Worm (Caenorhabditis elegans): ENCODE measurements around the gene Y70C5A.3.
"Not testable (repeated sequence)": the region's sequence is repeated elsewhere in the genome, so short reads cannot be mapped to it uniquely, and the experiment has no call there.

Y70C5A.3 gene

ce11 chrV:16620874-16621273 is at the start of gene Y70C5A.3:
Gene Y70C5A.3, minus strand, starts transcription at chrV:16620923.
- TF ChIP-seq unc-98 (GFP tag; IDR thresholded peaks at IDR 0.05) (no peak), sox-4 (tag; optimal IDR thresholded peaks at IDR 0.05) (no peak), aly-2 (tag; optimal IDR thresholded peaks at IDR 0.05) (no peak), elt-2 (tag; optimal IDR thresholded peaks at IDR 0.05) (peak; percentile 1), ces-1 (GFP tag; optimal IDR thresholded peaks at IDR 0.05) (no peak), efl-1 (optimal IDR thresholded peaks at IDR 0.05) (no peak), efl-1 (GFP tag; optimal IDR thresholded peaks at IDR 0.05 in 1 of 2) (no peak)

DNA sequence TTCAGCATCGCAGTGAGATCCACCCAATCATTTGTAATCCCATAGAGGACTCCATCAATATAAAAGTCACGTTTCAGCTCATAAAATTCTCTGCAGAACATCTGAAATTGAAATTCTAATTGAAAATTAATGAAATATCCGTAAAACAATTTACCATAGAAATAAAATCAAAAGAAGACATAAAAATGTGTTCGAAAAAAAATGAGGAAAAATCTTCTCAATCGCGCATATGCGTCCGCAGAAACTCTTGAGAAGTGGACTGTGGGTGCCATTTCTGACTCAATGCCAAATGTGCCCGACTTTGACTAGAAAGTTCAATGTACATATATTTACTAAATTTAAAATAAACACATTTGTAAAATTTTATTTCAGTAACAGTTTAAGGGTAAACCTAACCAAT is 47.8 kb upstream of the Y70C5A.3 start, which contains the start of gene F14F8.9:
Gene F14F8.9, minus strand, starts transcription at position 101 of the 400 bp plus-strand sequence.
- TF ChIP-seq nhr-85 (tag) (no peak), nhr-20 (tag; optimal IDR thresholded peaks at IDR 0.05) (no peak), dpl-1 (GFP tag; optimal IDR thresholded peaks at IDR 0.05) (no peak), nhr-90 (tag; optimal IDR thresholded peaks at IDR 0.05; ENCODE audit: poor library complexity) (no peak), lsy-2 (tag; optimal IDR thresholded peaks at IDR 0.05) (no peak), ets-5 (GFP tag; IDR thresholded peaks at IDR 0.05) (no peak), isw-1 (GFP tag; IDR thresholded peaks at IDR 0.05) (no peak), lin-39 (tag; optimal IDR thresholded peaks at IDR 0.05) (no peak), aly-2 (tag; optimal IDR thresholded peaks at IDR 0.05) (no peak), ceh-90 (tag; optimal IDR thresholded peaks at IDR 0.05) (no peak), C04F5.9 (tag; optimal IDR thresholded peaks at IDR 0.05) (no peak), Y116A8C.19 (tag; optimal IDR thresholded peaks at IDR 0.05; ENCODE audit: borderline replicate concordance) (no peak), nhr-71 (tag; optimal IDR thresholded peaks at IDR 0.05) (no peak), lir-3 (tag; optimal IDR thresholded peaks at IDR 0.05; ENCODE audit: poor library complexity) (no peak), aha-1 (tag; optimal IDR thresholded peaks at IDR 0.05) (no peak)

ce11 chrV:16666647-16667046 is 45.9 kb upstream of the Y70C5A.3 start, which contains the start of gene F14F8.14:
Gene F14F8.14, minus strand, starts transcription at chrV:16666747.
- TF ChIP-seq ztf-4 (tag; optimal IDR thresholded peaks at IDR 0.05) (no peak), nhr-28 (tag; optimal IDR thresholded peaks at IDR 0.05) (no peak), jun-1 (tag; optimal IDR thresholded peaks at IDR 0.05) (no peak), skn-1 (tag; optimal IDR thresholded peaks at IDR 0.05) (no peak), unc-130 (tag; optimal IDR thresholded peaks at IDR 0.05) (no peak), unc-30 (tag; optimal IDR thresholded peaks at IDR 0.05) (no peak), lin-35 (GFP tag; optimal IDR thresholded peaks at IDR 0.05) (no peak), ces-1 (GFP tag; optimal IDR thresholded peaks at IDR 0.05) (no peak), F16B12.6 (tag; optimal IDR thresholded peaks at IDR 0.05) (no peak), pag-3 (tag; optimal IDR thresholded peaks at IDR 0.05; ENCODE audit: borderline replicate concordance, insufficient read depth) (no peak), elt-3 (tag; optimal IDR thresholded peaks at IDR 0.05) (no peak), sup-37 (GFP tag; optimal IDR thresholded peaks at IDR 0.05) (no peak), grh-1 (GFP tag; IDR thresholded peaks at IDR 0.05) (no peak), aly-2 (tag; optimal IDR thresholded peaks at IDR 0.05) (no peak), Y116A8C.19 (tag; optimal IDR thresholded peaks at IDR 0.05; ENCODE audit: borderline replicate concordance) (no peak), lin-39 (tag; optimal IDR thresholded peaks at IDR 0.05) (no peak)

DNA sequence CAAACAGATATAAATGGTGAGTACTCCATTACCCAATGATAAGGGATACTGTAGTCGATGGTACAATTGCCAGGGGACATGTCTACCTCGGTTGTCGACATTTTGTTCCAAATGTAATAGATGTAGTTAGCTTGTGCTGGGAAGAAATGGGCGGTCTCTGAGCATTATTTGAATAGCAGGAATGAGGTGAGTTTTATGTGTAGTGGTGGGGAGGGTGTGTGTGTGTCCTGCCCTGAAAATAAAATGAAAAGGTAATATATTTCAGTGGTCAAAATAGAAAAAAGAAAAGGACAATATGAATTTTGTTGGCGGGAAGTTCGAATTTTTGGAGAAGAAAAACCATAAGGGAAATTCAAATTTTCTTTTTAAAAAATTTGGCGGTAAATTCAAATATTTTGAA is 40.1 kb upstream of the Y70C5A.3 start, which contains the start of gene Y70C5B.2:
Gene Y70C5B.2, minus strand, starts transcription at position 101 of the 400 bp plus-strand sequence.
- not testable (repeated sequence) for TF ChIP-seq skn-1, ztf-11, elt-3 (tag; optimal IDR thresholded peaks at IDR 0.05)

DNA sequence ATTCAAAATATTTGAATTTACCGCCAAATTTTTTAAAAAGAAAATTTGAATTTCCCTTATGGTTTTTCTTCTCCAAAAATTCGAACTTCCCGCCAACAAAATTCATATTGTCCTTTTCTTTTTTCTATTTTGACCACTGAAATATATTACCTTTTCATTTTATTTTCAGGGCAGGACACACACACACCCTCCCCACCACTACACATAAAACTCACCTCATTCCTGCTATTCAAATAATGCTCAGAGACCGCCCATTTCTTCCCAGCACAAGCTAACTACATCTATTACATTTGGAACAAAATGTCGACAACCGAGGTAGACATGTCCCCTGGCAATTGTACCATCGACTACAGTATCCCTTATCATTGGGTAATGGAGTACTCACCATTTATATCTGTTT is 33.5 kb upstream of the Y70C5A.3 start, which contains the start of gene W06G6.15:
Gene W06G6.15, plus strand, starts transcription at position 301 of the 400 bp plus-strand sequence.
- not testable (repeated sequence) for TF ChIP-seq zag-1, aly-2, jun-1 (tag; optimal IDR thresholded peaks at IDR 0.05)

Measured in whole organism, L1 larva.